Worm (Caenorhabditis elegans) whole organism, L1 larva: ENCODE data around the gene M163.9.

ENCODE experiments used
- C16A3.4 ChIP-seq: fragments of 150-350 bp; optimal IDR thresholded peaks from 2 replicates; lab custom pipeline; 2014; ENCODE audit warnings: missing biosample characterization, missing genetic modification characterization
- F16B12.6 ChIP-seq: fragments of 150-350 bp; optimal IDR thresholded peaks from 2 replicates; lab custom pipeline; 2014; ENCODE audit warnings: missing biosample characterization, missing genetic modification characterization
- Y116A8C.19 ChIP-seq: sonication (generic microtip); optimal IDR thresholded peaks from 2 replicates; lab custom pipeline; 2016; ENCODE audit warnings: missing compliant biosample characterization, missing genetic modification characterization, borderline replicate concordance
- aha-1 ChIP-seq: fragments of 150-350 bp; optimal IDR thresholded peaks from 2 replicates; lab custom pipeline; 2014; ENCODE audit warnings: missing biosample characterization, missing genetic modification characterization
- alr-1 ChIP-seq: fragments of 200-800 bp; sonication (Bioruptor generic); optimal IDR thresholded peaks from 2 replicates; lab custom pipeline; 2018; ENCODE audit warnings: borderline replicate concordance, mild to moderate bottlenecking, missing genetic modification characterization, missing compliant biosample characterization
- ceh-63 ChIP-seq: fragments of 200-800 bp; sonication (Bioruptor generic); optimal IDR thresholded peaks from 2 replicates; lab custom pipeline; 2018; ENCODE audit warnings: mild to moderate bottlenecking, missing genetic modification characterization, missing compliant biosample characterization
- ceh-82 ChIP-seq, 3 experiments: fragments of 150-350 bp in 1 of 3; sonication (generic microtip) in 2 of 3; optimal IDR thresholded peaks; 2 replicates each; lab custom pipeline; 2014 to 2017; ENCODE audit warnings: missing biosample characterization in 3 of 3, missing genetic modification characterization in 3 of 3
- ceh-88 ChIP-seq: fragments of 200-800 bp; sonication (Bioruptor generic); IDR thresholded peaks from 2 replicates; pipeline ENCODE4 v1.3.6; 2022; ENCODE audit warnings: missing genetic modification characterization, missing compliant biosample characterization
- ceh-90 ChIP-seq: sonication (generic microtip); optimal IDR thresholded peaks from 2 replicates; lab custom pipeline; 2016; ENCODE audit warnings: missing genetic modification characterization, missing compliant biosample characterization
- dsc-1 ChIP-seq: sonication (generic microtip); optimal IDR thresholded peaks from 2 replicates; lab custom pipeline; 2016; ENCODE audit warnings: mild to moderate bottlenecking, missing genetic modification characterization, missing compliant biosample characterization
- egl-13 ChIP-seq: sonication (generic microtip); optimal IDR thresholded peaks from 2 replicates; lab custom pipeline; 2016; ENCODE audit warnings: missing genotype, missing genetic modification reagents, missing genetic modification characterization, missing compliant biosample characterization
- egl-27 ChIP-seq, 2 experiments: fragments of 150-350 bp in 1 of 2; sonication (generic microtip); optimal IDR thresholded peaks; 3 replicates each; lab custom pipeline; 2017 to 2018; ENCODE audit warnings: missing biosample characterization in 2 of 2, missing genetic modification characterization in 2 of 2, missing genetic modification reagents in 2 of 2
- elt-2 ChIP-seq: sonication (generic microtip); optimal IDR thresholded peaks from 2 replicates; lab custom pipeline; 2016; ENCODE audit warnings: missing genetic modification characterization, mild to moderate bottlenecking, inconsistent platforms, missing compliant biosample characterization, missing genetic modification reagents
- elt-3 ChIP-seq, 6 experiments: fragments of 150-350 bp in 1 of 6; sonication (generic microtip); optimal IDR thresholded peaks; 2 replicates each; lab custom pipeline; 2017 to 2018; ENCODE audit warnings: missing biosample characterization in 6 of 6, missing genetic modification characterization in 6 of 6, inconsistent platforms in 1 of 6
- fkh-10 ChIP-seq: sonication (generic microtip); optimal IDR thresholded peaks from 2 replicates; lab custom pipeline; 2017; ENCODE audit warnings: missing biosample characterization, missing genetic modification reagents, missing genetic modification characterization
- fkh-4 ChIP-seq: sonication (generic microtip); optimal IDR thresholded peaks from 2 replicates; lab custom pipeline; 2016; ENCODE audit warnings: missing compliant biosample characterization, missing genetic modification characterization, borderline replicate concordance
- fkh-8 ChIP-seq: sonication (generic microtip); optimal IDR thresholded peaks from 2 replicates; lab custom pipeline; 2016; ENCODE audit warnings: mild to moderate bottlenecking, missing genetic modification characterization, missing compliant biosample characterization
- hlh-17 ChIP-seq: fragments of 200-800 bp; sonication (Bioruptor generic); optimal IDR thresholded peaks from 2 replicates; lab custom pipeline; 2018; ENCODE audit warnings: missing genetic modification characterization, mild to moderate bottlenecking, missing compliant biosample characterization, moderate library complexity, borderline replicate concordance
- hpl-2 ChIP-seq: fragments of 150-350 bp; optimal IDR thresholded peaks from 2 replicates; lab custom pipeline; 2014; ENCODE audit warnings: missing biosample characterization, missing genetic modification reagents, missing genetic modification characterization
- irx-1 ChIP-seq: sonication (generic microtip); optimal IDR thresholded peaks from 2 replicates; lab custom pipeline; 2016; ENCODE audit warnings: missing genetic modification characterization, missing compliant biosample characterization
- isw-1 ChIP-seq: fragments of 200-800 bp; sonication (Bioruptor generic); IDR thresholded peaks from 2 replicates; pipeline ENCODE4 v1.3.6; 2022; ENCODE audit warnings: missing genetic modification characterization, missing compliant biosample characterization
- jun-1 ChIP-seq: fragments of 150-350 bp; optimal IDR thresholded peaks from 2 replicates; lab custom pipeline; 2014; ENCODE audit warnings: missing biosample characterization, missing genetic modification reagents, missing genetic modification characterization
- lin-14 ChIP-seq: fragments of 200-800 bp; sonication (Bioruptor generic); optimal IDR thresholded peaks from 2 replicates; lab custom pipeline; 2018; ENCODE audit warnings: mild to moderate bottlenecking, missing genetic modification characterization, moderate library complexity, missing compliant biosample characterization
- lin-15B ChIP-seq: fragments of 150-350 bp; sonication (generic microtip); optimal IDR thresholded peaks from 3 replicates; lab custom pipeline; 2014; ENCODE audit warnings: missing biosample characterization, missing genetic modification characterization
- lin-39 ChIP-seq: fragments of 150-350 bp; optimal IDR thresholded peaks from 2 replicates; lab custom pipeline; 2014; ENCODE audit warnings: missing biosample characterization, missing genetic modification reagents, missing genetic modification characterization
- lir-3 ChIP-seq: sonication (generic microtip); optimal IDR thresholded peaks from 2 replicates; lab custom pipeline; 2016; ENCODE audit warnings: mild to moderate bottlenecking, missing genetic modification characterization, moderate library complexity, missing compliant biosample characterization; ENCODE audit not compliant: poor library complexity
- lsy-2 ChIP-seq, 2 experiments: fragments of 150-350 bp; optimal IDR thresholded peaks; 2 replicates each; lab custom pipeline; 2014; ENCODE audit warnings: missing biosample characterization in 2 of 2, missing genetic modification characterization in 2 of 2
- mab-9 ChIP-seq: fragments of 200-800 bp; sonication (Bioruptor generic); IDR thresholded peaks from 2 replicates; pipeline ENCODE4 v1.3.6; 2022; ENCODE audit warnings: missing genetic modification reagents, missing genetic modification characterization, missing compliant biosample characterization
- mdl-1 ChIP-seq, 2 experiments: fragments of 150-350 bp; optimal IDR thresholded peaks; 2 replicates each; lab custom pipeline; 2014 to 2017; ENCODE audit warnings: missing biosample characterization in 2 of 2, missing genetic modification characterization in 2 of 2, inconsistent platforms in 1 of 2
- mef-2 ChIP-seq: fragments of 150-350 bp; optimal IDR thresholded peaks from 2 replicates; lab custom pipeline; 2014; ENCODE audit warnings: missing biosample characterization, missing genetic modification characterization
- nhr-20 ChIP-seq: sonication (generic microtip); optimal IDR thresholded peaks from 2 replicates; lab custom pipeline; 2016; ENCODE audit warnings: mild to moderate bottlenecking, missing genetic modification characterization, missing compliant biosample characterization
- nhr-28 ChIP-seq: fragments of 150-350 bp; optimal IDR thresholded peaks from 2 replicates; lab custom pipeline; 2014; ENCODE audit warnings: missing biosample characterization, missing genetic modification characterization
- nhr-47 ChIP-seq: sonication (generic microtip); optimal IDR thresholded peaks from 2 replicates; lab custom pipeline; 2016; ENCODE audit warnings: mild to moderate bottlenecking, missing genetic modification characterization, moderate library complexity, missing compliant biosample characterization
- nhr-71 ChIP-seq: sonication (generic microtip); optimal IDR thresholded peaks from 2 replicates; lab custom pipeline; 2016; ENCODE audit warnings: mild to moderate bottlenecking, missing genetic modification characterization, moderate library complexity, missing compliant biosample characterization
- nhr-77 ChIP-seq: fragments of 150-350 bp; optimal IDR thresholded peaks from 2 replicates; lab custom pipeline; 2014; ENCODE audit warnings: missing biosample characterization, missing genetic modification characterization
- nhr-84 ChIP-seq: sonication (generic microtip); optimal IDR thresholded peaks from 2 replicates; lab custom pipeline; 2017; ENCODE audit warnings: missing biosample characterization, missing genetic modification characterization
- pag-3 ChIP-seq: sonication (generic microtip); optimal IDR thresholded peaks from 2 replicates; lab custom pipeline; 2017; ENCODE audit warnings: missing genetic modification characterization, mild to moderate bottlenecking, missing compliant biosample characterization, antibody characterized with exemption, borderline replicate concordance; ENCODE audit not compliant: insufficient read depth
- pax-3 ChIP-seq: fragments of 200-800 bp; sonication (Bioruptor generic); optimal IDR thresholded peaks from 2 replicates; lab custom pipeline; 2018; ENCODE audit warnings: mild to moderate bottlenecking, missing genetic modification characterization, moderate library complexity, missing compliant biosample characterization
- rnt-1 ChIP-seq: sonication (generic microtip); optimal IDR thresholded peaks from 2 replicates; lab custom pipeline; 2016; ENCODE audit warnings: mild to moderate bottlenecking, missing genetic modification characterization, moderate library complexity, missing compliant biosample characterization
- skn-1 ChIP-seq: fragments of 150-350 bp; optimal IDR thresholded peaks from 2 replicates; lab custom pipeline; 2014; ENCODE audit warnings: missing biosample characterization, missing genetic modification characterization
- snpc-4 ChIP-seq: fragments of 150-350 bp; optimal IDR thresholded peaks from 2 replicates; lab custom pipeline; 2014; ENCODE audit warnings: missing biosample characterization, missing genetic modification characterization
- snu-23 ChIP-seq: sonication (generic microtip); optimal IDR thresholded peaks from 2 replicates; lab custom pipeline; 2016; ENCODE audit warnings: missing genetic modification characterization, missing compliant biosample characterization
- sptf-1 ChIP-seq: fragments of 150-350 bp; optimal IDR thresholded peaks from 2 replicates; lab custom pipeline; 2014; ENCODE audit warnings: missing biosample characterization, missing genetic modification characterization
- unc-130 ChIP-seq: fragments of 150-350 bp; optimal IDR thresholded peaks from 2 replicates; lab custom pipeline; 2017; ENCODE audit warnings: missing biosample characterization, missing genetic modification characterization, inconsistent platforms
- unc-30 ChIP-seq: sonication (generic microtip); optimal IDR thresholded peaks from 2 replicates; lab custom pipeline; 2017; ENCODE audit warnings: missing biosample characterization, missing genetic modification characterization
- unc-98 ChIP-seq: fragments of 200-800 bp; sonication (Bioruptor generic); IDR thresholded peaks from 2 replicates; pipeline ENCODE4 v1.3.6; 2022; ENCODE audit warnings: missing genetic modification characterization, missing compliant biosample characterization
- vab-15 ChIP-seq: sonication (generic microtip); optimal IDR thresholded peaks from 2 replicates; lab custom pipeline; 2017; ENCODE audit warnings: missing genotype, mild to moderate bottlenecking, missing genetic modification characterization, missing compliant biosample characterization
- xbp-1 ChIP-seq: sonication (generic microtip); optimal IDR thresholded peaks from 2 replicates; lab custom pipeline; 2016; ENCODE audit warnings: missing genetic modification characterization, missing compliant biosample characterization
- zag-1 ChIP-seq: fragments of 150-350 bp; optimal IDR thresholded peaks from 2 replicates; lab custom pipeline; 2014; ENCODE audit warnings: missing biosample characterization, missing genetic modification characterization
- zip-4 ChIP-seq: fragments of 200-800 bp; sonication (Bioruptor generic); optimal IDR thresholded peaks from 2 replicates; lab custom pipeline; 2018; ENCODE audit warnings: mild to moderate bottlenecking, missing genetic modification characterization, moderate library complexity, missing compliant biosample characterization
- ztf-11 ChIP-seq, 2 experiments: sonication (generic microtip); optimal IDR thresholded peaks; 2 replicates each; lab custom pipeline; 2016 to 2017; ENCODE audit warnings: missing genetic modification characterization in 2 of 2, missing biosample characterization in 1 of 2, missing compliant biosample characterization in 1 of 2
- ztf-4 ChIP-seq: fragments of 150-350 bp; optimal IDR thresholded peaks from 2 replicates; lab custom pipeline; 2014; ENCODE audit warnings: missing biosample characterization, missing genetic modification characterization

The M163.9 gene

DNA sequence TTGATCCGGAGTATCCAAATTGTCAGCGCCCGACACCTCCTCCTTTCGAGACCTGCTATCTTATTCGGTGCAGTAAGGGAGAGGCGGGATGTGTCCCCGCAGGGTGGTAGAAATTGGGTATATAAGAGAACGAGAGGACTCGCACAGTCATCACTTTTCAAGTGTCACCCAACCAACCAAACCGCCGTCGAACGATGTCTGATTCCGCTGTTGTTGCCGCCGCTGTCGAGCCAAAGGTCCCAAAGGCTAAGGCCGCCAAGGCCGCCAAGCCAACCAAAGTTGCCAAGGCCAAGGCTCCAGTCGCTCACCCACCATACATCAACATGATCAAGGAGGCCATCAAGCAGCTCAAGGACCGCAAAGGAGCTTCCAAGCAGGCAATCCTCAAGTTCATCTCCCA lies 20.6 kb downstream of the M163.9 start, which contains the start of gene his-24 (continued):
- TF ChIP-seq dsc-1 (tag; lab: Kevin White, UChicago) (peak; percentile 58), vab-15 (tag; lab: Kevin White, UChicago) (peak; percentile 40), unc-130 (tag; lab: Kevin White, UChicago) (no peak), sptf-1 (tag; lab: Kevin White, UChicago) (no peak), mef-2 (tag; lab: Kevin White, UChicago) (no peak), Y116A8C.19 (tag; lab: Kevin White, UChicago) (no peak), nhr-71 (peak; percentile 84), irx-1 (tag; lab: Kevin White, UChicago) (peak; percentile 64), zip-4 (GFP tag; lab: Kevin White, UChicago) (no peak), lin-39 (tag; lab: Kevin White, UChicago) (peak; percentile 14), nhr-77 (tag; lab: Kevin White, UChicago) (peak; percentile 55), egl-27 (tag; optimal IDR thresholded peaks at IDR 0.05; lab: Kevin White, UChicago) (no peak), unc-30 (tag; lab: Kevin White, UChicago) (no peak), ceh-82 (tag; optimal IDR thresholded peaks at IDR 0.05; lab: Kevin White, UChicago) (peak; percentile 45 to 87 (median 48)), lir-3 (no peak), lsy-2 (tag; optimal IDR thresholded peaks at IDR 0.05; lab: Kevin White, UChicago) (peak; percentile 52 to 66), nhr-28 (tag; lab: Kevin White, UChicago) (no peak), rnt-1 (peak; percentile 75), nhr-47 (tag; lab: Kevin White, UChicago) (peak; percentile 87), hpl-2 (no peak), aha-1 (tag; lab: Kevin White, UChicago) (no peak), fkh-8 (tag; lab: Kevin White, UChicago) (peak; percentile 72), isw-1 (GFP tag; lab: Robert Waterston, UW) (no peak; the same call in 1 of the 2 replicates), xbp-1 (peak; percentile 68), F16B12.6 (tag; lab: Kevin White, UChicago) (peak; percentile 28), ztf-11 (tag; optimal IDR thresholded peaks at IDR 0.05; lab: Kevin White, UChicago) (peak in 1 of 2 experiments; percentile 70), elt-2 (tag; lab: Kevin White, UChicago) (no peak), C16A3.4 (tag; lab: Kevin White, UChicago) (peak; percentile 80), alr-1 (tag; lab: Kevin White, UChicago) (no peak), fkh-4 (tag; lab: Kevin White, UChicago) (no peak), mab-9 (GFP tag; lab: Robert Waterston, UW) (peak; percentile 65), ceh-88 (GFP tag; lab: Robert Waterston, UW) (no peak), jun-1 (tag; lab: Kevin White, UChicago) (peak; percentile 83), mdl-1 (tag; optimal IDR thresholded peaks at IDR 0.05; lab: Kevin White, UChicago) (peak in 1 of 2 experiments; percentile 46), nhr-20 (tag; lab: Kevin White, UChicago) (peak; percentile 79), pag-3 (tag; lab: Kevin White, UChicago) (no peak), lin-15B (no peak), fkh-10 (GFP tag; lab: Kevin White, UChicago) (peak; percentile 50), ceh-90 (tag; lab: Kevin White, UChicago) (no peak), pax-3 (tag; lab: Kevin White, UChicago) (peak; percentile 18), zag-1 (tag; lab: Kevin White, UChicago) (no peak), hlh-17 (GFP tag; lab: Kevin White, UChicago) (no peak), ztf-4 (tag; lab: Kevin White, UChicago) (no peak), unc-98 (no peak), nhr-84 (tag; lab: Kevin White, UChicago) (no peak), ceh-63 (GFP tag; lab: Kevin White, UChicago) (no peak), egl-13 (tag; lab: Kevin White, UChicago) (no peak), snpc-4 (peak; percentile 54), snu-23 (GFP tag; lab: Kevin White, UChicago) (peak; percentile 73), skn-1 (tag; lab: Kevin White, UChicago) (peak; percentile 43), lin-14 (GFP tag; lab: Kevin White, UChicago) (peak; percentile 89), elt-3 (tag; optimal IDR thresholded peaks at IDR 0.05; lab: Kevin White, UChicago) (peak in 2 of 6 experiments; percentile 9 to 56)
